Fruit fly (Drosophila melanogaster) whole organism, wandering third instar larva: ENCODE data around the gene CNMa.

ENCODE experiments used
- Abd-B ChIP-seq: fragments of >200 bp; optimal IDR thresholded peaks from 2 replicates; lab custom pipeline; 2017; ENCODE audit warnings: missing biosample characterization, missing genetic modification characterization
- Dif ChIP-seq: fragments of 200-275, 200-300 bp; sonication (Bioruptor generic); optimal IDR thresholded peaks from 2 replicates; lab custom pipeline; 2018; ENCODE audit warnings: missing biosample characterization, missing genetic modification characterization; ENCODE audit not compliant: partially characterized antibody
- GATAd ChIP-seq: sonication (Bioruptor generic); optimal IDR thresholded peaks from 2 replicates; lab custom pipeline; 2016; ENCODE audit warnings: missing biosample characterization, missing genetic modification characterization
- Hnf4 ChIP-seq: fragments of 200-800 bp; sonication (Bioruptor generic); optimal IDR thresholded peaks from 2 replicates; lab custom pipeline; 2016; ENCODE audit warnings: missing biosample characterization, mild to moderate bottlenecking, missing genetic modification characterization
- Mio ChIP-seq: sonication (Bioruptor generic); optimal IDR thresholded peaks from 2 replicates; lab custom pipeline; 2016; ENCODE audit warnings: missing biosample characterization, missing genetic modification characterization
- OdsH ChIP-seq: fragments of 200-800 bp; sonication (Bioruptor generic); optimal IDR thresholded peaks from 2 replicates; lab custom pipeline; 2016; ENCODE audit warnings: missing biosample characterization, mild to moderate bottlenecking, missing genetic modification characterization
- Rel ChIP-seq, 2 experiments: fragments of 200-800 bp; sonication (Bioruptor generic) in 1 of 2; optimal IDR thresholded peaks; 2 replicates in 1 of 2; 3 replicates in 1 of 2; lab custom pipeline; 2016 to 2019; ENCODE audit warnings: mild to moderate bottlenecking in 2 of 2, missing biosample characterization in 2 of 2, missing genetic modification characterization in 2 of 2, moderate library complexity in 1 of 2
- Vsx2 ChIP-seq: fragments of 200-300, 225-300 bp; sonication (Bioruptor generic); optimal IDR thresholded peaks from 2 replicates; lab custom pipeline; 2018; ENCODE audit warnings: missing biosample characterization, missing genetic modification characterization; ENCODE audit not compliant: partially characterized antibody
- fru ChIP-seq: fragments of 200-800 bp; sonication (Bioruptor generic); optimal IDR thresholded peaks from 3 replicates; lab custom pipeline; 2016; ENCODE audit warnings: missing biosample characterization, mild to moderate bottlenecking, missing genetic modification characterization
- h ChIP-seq: fragments of 200-800 bp; sonication (Bioruptor generic); optimal IDR thresholded peaks from 3 replicates; lab custom pipeline; 2016; ENCODE audit warnings: missing biosample characterization, mild to moderate bottlenecking, missing genetic modification characterization
- lola ChIP-seq: fragments of >200 bp; optimal IDR thresholded peaks from 2 replicates; lab custom pipeline; 2017; ENCODE audit warnings: missing biosample characterization, missing genetic modification characterization
- psq ChIP-seq: fragments of 200-800 bp; sonication (Bioruptor generic); optimal IDR thresholded peaks from 3 replicates; lab custom pipeline; 2017; ENCODE audit warnings: missing biosample characterization, mild to moderate bottlenecking, missing genetic modification characterization, moderate library complexity
- usp ChIP-seq: fragments of >200 bp; optimal IDR thresholded peaks from 2 replicates; lab custom pipeline; 2017; ENCODE audit warnings: missing biosample characterization, missing genetic modification characterization

- TF ChIP-seq Hnf4 (peak; percentile 35), psq (GFP tag; lab: Kevin White, UChicago) (no peak), Vsx2 (GFP tag; lab: Kevin White, UChicago) (no peak), Mio (no peak), lola (GFP tag; lab: Kevin White, UChicago) (no peak), GATAd (no peak), OdsH (GFP tag; lab: Kevin White, UChicago) (no peak), Dif (GFP tag; lab: Kevin White, UChicago) (no peak), Rel (GFP tag; optimal IDR thresholded peaks at IDR 0.05; lab: Kevin White, UChicago) (no peak), Rel (tag; optimal IDR thresholded peaks at IDR 0.05; lab: Kevin White, UChicago) (no peak), usp (GFP tag; lab: Kevin White, UChicago) (no peak), h (GFP tag; lab: Kevin White, UChicago) (peak; percentile 59), fru (peak; percentile 33), Abd-B (no peak)
Measured at dm6 chr3L:1861794-1862447, 6.5 kb upstream of the CNMa start, which contains the start of gene Rap1.
